Fruit fly (Drosophila melanogaster): ENCODE results near the gene CG43229.

The CG43229 gene

DNA sequence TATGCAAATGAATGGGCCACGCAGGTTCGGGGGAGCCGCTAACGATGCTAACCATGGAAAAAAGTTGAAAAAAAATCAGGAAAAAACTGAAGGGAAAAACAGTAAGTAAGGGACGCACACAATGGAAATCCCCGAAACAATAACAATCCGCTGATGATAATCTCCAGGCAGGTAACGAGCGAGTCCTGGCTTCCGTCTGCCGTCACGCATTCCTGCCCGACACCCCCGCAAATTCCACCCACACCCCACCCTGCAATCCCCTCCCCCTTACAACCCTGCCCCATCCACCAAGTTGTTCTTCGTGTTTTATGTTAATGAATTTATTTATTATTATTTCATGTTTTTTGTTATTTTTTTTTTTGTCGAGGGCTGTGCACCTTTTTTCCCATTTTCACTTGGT, 13.0 kb downstream of the CG43229 start:
- TF ChIP-seq CG8478 (optimal IDR thresholded peaks at IDR 0.05) (no peak), pan (optimal IDR thresholded peaks at IDR 0.05) (no peak), psq (optimal IDR thresholded peaks at IDR 0.05) (no peak), Dll (optimal IDR thresholded peaks at IDR 0.05) (no peak), EcR (GFP tag; optimal IDR thresholded peaks at IDR 0.05) (no peak)

DNA sequence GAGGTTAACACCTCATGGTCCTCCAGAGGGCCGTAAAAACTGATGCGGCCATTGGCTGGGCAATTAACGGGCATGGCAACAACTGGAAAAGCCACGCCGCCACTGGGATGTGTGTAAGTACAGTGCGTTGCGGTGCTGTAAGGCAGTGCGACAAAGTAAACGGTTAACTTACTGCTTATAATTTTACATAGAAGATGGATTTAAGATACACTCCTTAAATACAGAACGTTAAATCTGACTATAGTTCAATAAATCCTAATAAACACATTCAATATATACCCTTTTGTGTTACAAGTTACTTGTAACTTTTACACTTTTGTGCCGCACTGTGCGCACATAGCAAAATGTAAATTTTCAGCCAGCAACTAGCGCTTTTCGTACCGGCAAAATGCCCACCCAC, 14.7 kb downstream of the CG43229 start:
- TF ChIP-seq CG8478 (optimal IDR thresholded peaks at IDR 0.05) = no peak
- TF ChIP-seq pan (optimal IDR thresholded peaks at IDR 0.05) = no peak
- TF ChIP-seq psq (optimal IDR thresholded peaks at IDR 0.05) = no peak
- TF ChIP-seq Dll (optimal IDR thresholded peaks at IDR 0.05) = no peak
- TF ChIP-seq usp (GFP tag; optimal IDR thresholded peaks at IDR 0.05) = no peak
- no peak for TF ChIP-seq EcR (GFP tag; optimal IDR thresholded peaks at IDR 0.05)

DNA sequence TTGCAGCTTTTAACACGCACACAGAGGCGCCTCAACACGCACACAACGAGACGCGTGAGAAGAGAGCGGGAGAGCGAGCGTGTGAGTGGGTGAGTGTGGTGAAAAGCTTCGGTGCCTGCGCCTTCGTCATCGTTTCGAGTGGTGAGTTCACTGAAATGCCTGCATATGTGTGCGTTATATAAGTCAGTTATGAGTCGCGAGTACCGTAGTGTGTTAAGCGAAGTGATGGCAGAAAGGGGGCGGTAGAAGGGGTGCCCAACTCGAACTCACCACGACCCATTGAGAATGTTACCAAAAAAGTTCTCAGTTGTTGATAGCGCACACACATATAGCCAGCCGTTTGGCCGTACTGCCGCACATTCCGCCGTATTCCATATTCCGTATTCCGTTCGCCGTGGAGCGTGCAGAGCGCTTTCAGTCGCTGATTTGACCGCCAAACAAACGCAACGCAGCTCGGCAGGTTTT, 16.6 kb downstream of the CG43229 start, which contains the start of gene Frq1:
Frq1 (plus strand) TSS at position 415 of the 465 bp plus-strand sequence.
- no peak for TF ChIP-seq Dll (optimal IDR thresholded peaks at IDR 0.05)
- no peak for TF ChIP-seq usp (GFP tag; optimal IDR thresholded peaks at IDR 0.05)
- no peak for TF ChIP-seq psq (optimal IDR thresholded peaks at IDR 0.05)
- TF ChIP-seq EcR (GFP tag; optimal IDR thresholded peaks at IDR 0.05) = no peak
- no peak for TF ChIP-seq CG8478 (optimal IDR thresholded peaks at IDR 0.05)
- no peak for TF ChIP-seq pan (optimal IDR thresholded peaks at IDR 0.05)

DNA sequence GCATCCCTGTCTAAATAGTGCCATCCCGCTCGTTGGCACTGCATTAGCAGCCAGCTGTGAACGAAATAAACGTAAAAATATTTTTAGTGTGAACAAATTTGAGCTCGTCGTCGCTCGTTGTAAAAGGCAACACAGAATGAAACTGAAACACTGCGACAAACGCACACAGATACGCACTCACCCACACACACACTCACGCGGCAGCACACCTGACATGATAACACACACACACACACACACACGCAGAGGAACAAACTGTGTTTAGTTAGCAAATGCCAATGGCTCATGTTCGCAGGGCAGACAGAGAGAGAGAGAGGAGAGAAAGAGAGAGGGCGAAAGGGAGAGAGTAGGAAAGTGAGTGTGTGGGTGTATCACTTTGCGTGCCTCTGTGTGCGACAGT, 20.6 kb downstream of the CG43229 start:
- TF ChIP-seq psq (optimal IDR thresholded peaks at IDR 0.05) = no peak
- TF ChIP-seq usp (GFP tag; optimal IDR thresholded peaks at IDR 0.05) = no peak
- TF ChIP-seq CG8478 (optimal IDR thresholded peaks at IDR 0.05) = no peak
- TF ChIP-seq Dll (optimal IDR thresholded peaks at IDR 0.05) = no peak
- no peak for TF ChIP-seq pan (optimal IDR thresholded peaks at IDR 0.05)
- TF ChIP-seq EcR (GFP tag; optimal IDR thresholded peaks at IDR 0.05) = no peak

DNA sequence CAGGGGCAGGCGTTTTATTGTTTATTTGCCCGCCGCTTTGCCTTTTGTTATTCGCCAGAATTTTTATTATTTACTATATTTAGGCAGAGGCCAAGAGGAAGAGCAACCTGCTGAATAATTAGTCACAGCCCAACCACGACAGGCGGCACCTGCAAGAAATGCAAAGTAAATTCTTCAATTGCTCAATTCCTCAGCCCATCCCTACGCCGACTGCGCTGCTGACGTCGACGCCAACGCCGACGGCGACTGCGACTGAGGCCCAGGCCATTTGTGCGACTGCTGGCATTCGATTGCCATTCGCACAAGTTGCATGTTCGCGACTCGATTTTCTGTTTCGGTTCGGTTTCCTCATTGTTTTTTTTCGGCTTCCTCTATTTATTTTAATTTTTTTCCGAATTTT, 39.0 kb downstream of the CG43229 start, which contains the start of gene Frq2:
Frq2 (plus strand) TSS at position 301 of the 400 bp plus-strand sequence.
- TF ChIP-seq psq (optimal IDR thresholded peaks at IDR 0.05) (no peak), pan (optimal IDR thresholded peaks at IDR 0.05) (no peak), usp (GFP tag; optimal IDR thresholded peaks at IDR 0.05) (no peak), CG8478 (optimal IDR thresholded peaks at IDR 0.05) (no peak), Dll (optimal IDR thresholded peaks at IDR 0.05) (no peak), EcR (GFP tag; optimal IDR thresholded peaks at IDR 0.05) (no peak)

DNA sequence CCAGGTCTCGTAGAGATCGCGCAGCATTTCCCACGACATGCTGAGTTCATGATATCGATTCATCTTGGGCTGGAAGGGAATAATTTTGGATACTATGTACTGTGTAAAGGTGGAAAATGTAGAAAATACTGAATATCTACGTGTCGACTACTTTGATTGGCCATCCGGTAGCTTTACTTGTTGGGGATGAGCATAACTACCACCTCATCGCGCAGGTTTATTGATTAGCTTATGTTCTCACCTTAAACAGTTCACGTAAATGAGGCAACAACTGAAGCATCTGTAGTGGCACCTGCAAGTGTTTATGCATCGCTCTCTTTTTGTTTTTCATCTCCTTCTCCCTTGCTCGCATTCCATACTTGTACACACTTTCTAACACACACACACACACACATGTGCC, 41.0 kb downstream of the CG43229 start, which contains the start of gene Andorra:
Andorra (minus strand) TSS at position 101 of the 400 bp plus-strand sequence.
- TF ChIP-seq CG8478 (optimal IDR thresholded peaks at IDR 0.05) = no peak
- no peak for TF ChIP-seq pan (optimal IDR thresholded peaks at IDR 0.05)
- no peak for TF ChIP-seq usp (GFP tag; optimal IDR thresholded peaks at IDR 0.05)
- TF ChIP-seq psq (optimal IDR thresholded peaks at IDR 0.05) = no peak
- no peak for TF ChIP-seq Dll (optimal IDR thresholded peaks at IDR 0.05)
- TF ChIP-seq EcR (GFP tag; optimal IDR thresholded peaks at IDR 0.05) = no peak

DNA sequence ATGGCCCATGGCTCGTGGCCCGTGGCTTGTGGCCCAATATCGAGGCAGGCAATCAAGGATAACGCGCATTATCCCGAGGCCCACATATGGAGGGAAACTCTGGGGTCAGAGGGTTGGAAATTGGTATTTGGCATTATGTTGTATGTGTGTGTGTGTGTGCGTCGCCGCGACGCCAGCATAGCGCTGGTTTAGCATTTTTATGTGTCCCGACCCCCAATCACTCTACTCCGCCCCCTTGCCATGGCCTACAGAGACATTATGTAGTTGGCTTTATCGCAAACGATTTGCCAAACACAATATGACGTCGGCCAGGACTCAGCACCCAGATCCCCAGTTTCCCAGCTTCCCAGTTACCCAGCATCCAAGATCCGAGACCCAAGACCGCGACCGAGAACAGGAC, 42.8 kb downstream of the CG43229 start:
- TF ChIP-seq EcR (GFP tag; optimal IDR thresholded peaks at IDR 0.05) (no peak), Dll (optimal IDR thresholded peaks at IDR 0.05) (no peak), usp (GFP tag; optimal IDR thresholded peaks at IDR 0.05) (no peak), CG8478 (optimal IDR thresholded peaks at IDR 0.05) (no peak), pan (optimal IDR thresholded peaks at IDR 0.05) (no peak), psq (optimal IDR thresholded peaks at IDR 0.05) (no peak)

DNA sequence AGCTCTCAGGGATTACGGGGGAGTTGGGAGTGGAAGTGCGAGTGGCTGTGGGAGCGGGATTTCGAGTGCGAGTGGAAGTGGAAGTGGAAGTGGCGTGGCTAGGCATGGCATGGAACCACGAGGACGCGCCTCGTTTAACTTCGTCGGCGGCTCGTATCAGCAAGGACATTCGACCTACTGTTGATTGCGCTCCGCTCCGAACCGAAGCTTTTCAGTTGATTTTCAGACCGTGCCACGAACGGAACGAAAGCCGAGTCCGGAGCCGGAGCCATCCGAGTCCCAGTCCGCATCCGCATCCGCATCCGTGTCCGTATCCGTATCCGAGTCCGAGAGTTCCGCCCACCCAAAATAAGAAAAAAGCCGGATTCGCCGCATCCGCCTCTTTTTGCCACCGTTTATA, 47.6 kb downstream of the CG43229 start:
- TF ChIP-seq Dll (optimal IDR thresholded peaks at IDR 0.05) (no peak), usp (GFP tag; optimal IDR thresholded peaks at IDR 0.05) (no peak), pan (optimal IDR thresholded peaks at IDR 0.05) (no peak), psq (optimal IDR thresholded peaks at IDR 0.05) (no peak), EcR (GFP tag; optimal IDR thresholded peaks at IDR 0.05) (no peak), CG8478 (optimal IDR thresholded peaks at IDR 0.05) (no peak)

Data from whole organism.